Worm (Caenorhabditis elegans): ENCODE measurements around the gene meg-2.

Gene meg-2

ce11 chrX:13917121-13917755 lies 8.7 kb downstream of the meg-2 start, which contains the start of gene ekl-5 (continued):
- TF ChIP-seq rcor-1 (GFP tag; IDR thresholded peaks at IDR 0.05) (no peak), xnd-1 (tag; optimal IDR thresholded peaks at IDR 0.05) (no peak), lin-26 (GFP tag; IDR thresholded peaks at IDR 0.05) (no peak)

ce11 chrX:13914289-13914688 lies 11.6 kb downstream of the meg-2 start, which contains the start of gene Y26E6A.2:
Gene Y26E6A.2, minus strand, starts transcription at chrX:13914389.
- TF ChIP-seq ceh-40 (GFP tag; IDR thresholded peaks at IDR 0.05) (no peak), Y67H2A.10 (GFP tag; conservative IDR thresholded peaks at IDR 0.05) (no peak), F39B2.1 (GFP tag; IDR thresholded peaks at IDR 0.05) (no peak), madf-8 (GFP tag; conservative IDR thresholded peaks at IDR 0.05) (no peak), unc-62 (GFP tag; optimal IDR thresholded peaks at IDR 0.05) (no peak), dpff-1 (tag; optimal IDR thresholded peaks at IDR 0.05) (no peak), bed-1 (GFP tag; IDR thresholded peaks at IDR 0.05) (no peak), lsl-1 (GFP tag; optimal IDR thresholded peaks at IDR 0.05) (no peak)

- no peak for TF ChIP-seq sdz-38 (tag; optimal IDR thresholded peaks at IDR 0.05)
- no peak for TF ChIP-seq dpff-1 (tag; optimal IDR thresholded peaks at IDR 0.05)
- TF ChIP-seq nfya-2 (GFP tag; IDR thresholded peaks at IDR 0.05) = no peak
- TF ChIP-seq bed-1 (GFP tag; IDR thresholded peaks at IDR 0.05) = no peak
- TF ChIP-seq lin-54 (GFP tag; optimal IDR thresholded peaks at IDR 0.05) = no peak
- TF ChIP-seq Y53G8AR.9 (GFP tag; conservative IDR thresholded peaks at IDR 0.05) = no peak
- TF ChIP-seq sptf-2 (GFP tag; optimal IDR thresholded peaks at IDR 0.05) = no peak
- no peak for TF ChIP-seq nhr-90 (tag; optimal IDR thresholded peaks at IDR 0.05)
- no peak for TF ChIP-seq snpc-1.1 (tag; optimal IDR thresholded peaks at IDR 0.05; ENCODE audit: insufficient read depth)
- TF ChIP-seq F39B2.1 (GFP tag; IDR thresholded peaks at IDR 0.05) = no peak
These were observed 12.3 kb downstream of the meg-2 start for ce11 chrX:13913641-13914040.

ce11 chrX:13909850-13910249 lies 16.1 kb downstream of the meg-2 start, which contains the start of gene Y26E6A.3:
Gene Y26E6A.3, minus strand, starts transcription at chrX:13909950.
- TF ChIP-seq F57C9.4 (tag; optimal IDR thresholded peaks at IDR 0.05) (no peak), madf-3 (GFP tag; IDR thresholded peaks at IDR 0.05) (no peak), snpc-1.1 (tag; optimal IDR thresholded peaks at IDR 0.05; ENCODE audit: insufficient read depth) (no peak), lin-54 (GFP tag; optimal IDR thresholded peaks at IDR 0.05) (no peak), ama-1 (optimal IDR thresholded peaks at IDR 0.05) (no peak), ama-1 (GFP tag; optimal IDR thresholded peaks at IDR 0.05) (no peak), ekl-4 (GFP tag; IDR thresholded peaks at IDR 0.05) (no peak), nfyb-1 (GFP tag; IDR thresholded peaks at IDR 0.05) (no peak), mel-28 (tag; optimal IDR thresholded peaks at IDR 0.05; ENCODE audit: borderline replicate concordance) (no peak), B0019.2 (GFP tag; conservative IDR thresholded peaks at IDR 0.05) (no peak), fkh-3 (tag; optimal IDR thresholded peaks at IDR 0.05) (no peak), aptf-2 (GFP tag; conservative IDR thresholded peaks at IDR 0.05) (no peak), mes-4 (tag; optimal IDR thresholded peaks at IDR 0.05) (no peak), hmg-1.2 (GFP tag; IDR thresholded peaks at IDR 0.05) (no peak), ceh-100 (GFP tag; IDR thresholded peaks at IDR 0.05) (no peak), dpff-1 (tag; optimal IDR thresholded peaks at IDR 0.05) (no peak), snpc-3.4 (tag; optimal IDR thresholded peaks at IDR 0.05) (no peak), gei-17 (GFP tag; optimal IDR thresholded peaks at IDR 0.05) (no peak), ztf-3 (GFP tag; optimal IDR thresholded peaks at IDR 0.05) (no peak), akir-1 (GFP tag; optimal IDR thresholded peaks at IDR 0.05) (no peak), attf-6 (GFP tag; IDR thresholded peaks at IDR 0.05) (no peak)

Measured in whole organism, young adult.